Fruit fly (Drosophila melanogaster) whole organism, embryonic: ENCODE data around the gene Srg3.

Experiments
- CG10462 ChIP-seq: fragments of 200-800 bp; sonication (Bioruptor generic); optimal IDR thresholded peaks from 2 replicates; lab custom pipeline; 2016; ENCODE audit warnings: missing biosample characterization, missing genetic modification characterization
- CG10959 ChIP-seq: fragments of 200-800 bp; sonication (Bioruptor generic); IDR thresholded peaks from 2 replicates; pipeline ENCODE4 v1.3.6; 2022; ENCODE audit warnings: missing biosample characterization, missing genetic modification characterization
- CG12659 ChIP-seq: fragments of 200-800 bp; sonication (Bioruptor generic); optimal IDR thresholded peaks from 3 replicates; lab custom pipeline; 2017; ENCODE audit warnings: mild to moderate bottlenecking, missing biosample characterization, missing genetic modification reagents, missing genetic modification characterization
- CG13296 ChIP-seq: fragments of 200-800 bp; sonication (Bioruptor generic); optimal IDR thresholded peaks from 3 replicates; lab custom pipeline; 2018; ENCODE audit warnings: missing biosample characterization, mild to moderate bottlenecking, missing genetic modification characterization
- CG13775 ChIP-seq: fragments of 200-800 bp; sonication (Bioruptor generic); optimal IDR thresholded peaks from 3 replicates; lab custom pipeline; 2017; ENCODE audit warnings: missing biosample characterization, mild to moderate bottlenecking, missing genetic modification characterization
- CG14014 ChIP-seq: fragments of 200-800 bp; sonication (Bioruptor generic); IDR thresholded peaks from 2 replicates; pipeline ENCODE4 v1.3.6; 2022; ENCODE audit warnings: missing biosample characterization, missing genetic modification characterization
- CG14441 ChIP-seq: fragments of 200-800 bp; sonication (Bioruptor generic); IDR thresholded peaks from 2 replicates; pipeline ENCODE4 v1.3.6; 2022; ENCODE audit warnings: missing biosample characterization, missing genetic modification characterization
- CG1529 ChIP-seq: fragments of 200-800 bp; sonication (Bioruptor generic); optimal IDR thresholded peaks from 3 replicates; lab custom pipeline; 2018; ENCODE audit warnings: missing biosample characterization, missing genetic modification characterization
- CG30403 ChIP-seq: fragments of 200-800 bp; sonication (Bioruptor generic); optimal IDR thresholded peaks from 3 replicates; lab custom pipeline; 2016; ENCODE audit warnings: missing biosample characterization, missing genetic modification characterization
- CG3163 ChIP-seq: fragments of 200-800 bp; sonication (Bioruptor generic); optimal IDR thresholded peaks from 3 replicates; lab custom pipeline; 2016; ENCODE audit warnings: missing biosample characterization, missing genetic modification characterization
- CG32767 ChIP-seq: fragments of 200-800 bp; sonication (Bioruptor generic); IDR thresholded peaks from 2 replicates; pipeline ENCODE4 v1.3.6; 2022; ENCODE audit warnings: missing biosample characterization, missing genetic modification characterization
- CG6689 ChIP-seq: fragments of 200-800 bp; sonication (Bioruptor generic); IDR thresholded peaks from 2 replicates; pipeline ENCODE4 v1.3.6; 2022; ENCODE audit warnings: missing biosample characterization, missing genetic modification characterization
- CG6813 ChIP-seq: fragments of 200-800 bp; sonication (Bioruptor generic); optimal IDR thresholded peaks from 2 replicates; lab custom pipeline; 2017; ENCODE audit warnings: missing biosample characterization, missing genetic modification characterization, mild to moderate bottlenecking, moderate library complexity, missing genetic modification reagents
- CG8281 ChIP-seq: fragments of 200-800 bp; sonication (Bioruptor generic); optimal IDR thresholded peaks from 2 replicates; lab custom pipeline; 2018; ENCODE audit warnings: missing biosample characterization, mild to moderate bottlenecking, missing genetic modification characterization, moderate library complexity
- CG8290 ChIP-seq, 3 experiments: fragments of 200-800 bp; sonication (Bioruptor generic); optimal IDR thresholded peaks; 2 replicates each; lab custom pipeline; 2016 to 2019; ENCODE audit warnings: missing biosample characterization in 3 of 3, missing genetic modification characterization in 3 of 3, mild to moderate bottlenecking in 2 of 3, moderate library complexity in 1 of 3
- CG8478 ChIP-seq: fragments of >200 bp; optimal IDR thresholded peaks from 2 replicates; lab custom pipeline; 2018
- CG9437 ChIP-seq: fragments of 200-800 bp; sonication (Bioruptor generic); optimal IDR thresholded peaks from 2 replicates; lab custom pipeline; 2018; ENCODE audit warnings: missing biosample characterization, mild to moderate bottlenecking, missing genetic modification characterization
- CG9876 ChIP-seq: fragments of 200-800 bp; sonication (Bioruptor generic); optimal IDR thresholded peaks from 2 replicates; lab custom pipeline; 2016; ENCODE audit warnings: missing biosample characterization, missing genetic modification characterization
- CHES-1-like ChIP-seq: fragments of 200-800 bp; sonication (Bioruptor generic); optimal IDR thresholded peaks from 2 replicates; lab custom pipeline; 2016; ENCODE audit warnings: missing biosample characterization, missing genetic modification characterization
- D ChIP-seq, 2 experiments: fragments of 200-800 bp in 1 of 2; fragments of >200 bp in 1 of 2; sonication (Bioruptor generic) in 1 of 2; optimal IDR thresholded peaks; 2 replicates in 1 of 2; 3 replicates in 1 of 2; lab custom pipeline; 2017; ENCODE audit warnings: mild to moderate bottlenecking in 1 of 2, missing biosample characterization in 1 of 2, missing genetic modification characterization in 1 of 2, missing genetic modification reagents in 1 of 2
- E2f1 ChIP-seq: fragments of 200-800 bp; sonication (Bioruptor generic); IDR thresholded peaks from 2 replicates; pipeline ENCODE4 v1.3.6; 2022; ENCODE audit warnings: missing biosample characterization, missing genetic modification characterization
- Fer2 ChIP-seq: fragments of 200-800 bp; sonication (Bioruptor generic); optimal IDR thresholded peaks from 2 replicates; lab custom pipeline; 2018; ENCODE audit warnings: missing biosample characterization, mild to moderate bottlenecking, missing genetic modification characterization, moderate library complexity
- HLH4C ChIP-seq: fragments of 200-800 bp; sonication (Bioruptor generic); IDR thresholded peaks from 3 replicates; pipeline ENCODE4 v1.3.6; 2022; ENCODE audit warnings: missing biosample characterization, missing genetic modification characterization; ENCODE audit not compliant: partially characterized antibody
- HmgD ChIP-seq: fragments of 200-800 bp; sonication (Bioruptor generic); optimal IDR thresholded peaks from 3 replicates; lab custom pipeline; 2016; ENCODE audit warnings: missing biosample characterization, missing genetic modification characterization
- MTF-1 ChIP-seq: fragments of 200-800 bp; sonication (Bioruptor generic); optimal IDR thresholded peaks from 2 replicates; lab custom pipeline; 2018; ENCODE audit warnings: missing biosample characterization, mild to moderate bottlenecking, missing genetic modification characterization, borderline replicate concordance
- Oli ChIP-seq: fragments of 200-800 bp; sonication (Bioruptor generic); optimal IDR thresholded peaks from 2 replicates; lab custom pipeline; 2018; ENCODE audit warnings: missing biosample characterization, mild to moderate bottlenecking, missing genetic modification characterization, moderate library complexity
- Sry-β ChIP-seq: fragments of 200-800 bp; sonication (Bioruptor generic); optimal IDR thresholded peaks from 2 replicates; lab custom pipeline; 2018; ENCODE audit warnings: missing biosample characterization, mild to moderate bottlenecking, missing genetic modification characterization, moderate library complexity
- Stat92E ChIP-seq, 3 experiments: fragments of >200 bp in 2 of 3; fragments of 200-800 bp in 1 of 3; sonication (Bioruptor generic) in 1 of 3; optimal IDR thresholded peaks; 2 replicates each; lab custom pipeline; 2017 to 2019; ENCODE audit warnings: missing biosample characterization in 3 of 3, missing genetic modification characterization in 3 of 3, mild to moderate bottlenecking in 1 of 3, moderate library complexity in 1 of 3
- Tbp ChIP-seq: fragments of >200 bp; optimal IDR thresholded peaks from 2 replicates; lab custom pipeline; 2018; ENCODE audit warnings: missing biosample characterization, missing genetic modification characterization
- Trl ChIP-seq, 3 experiments: fragments of >200 bp in 2 of 3; fragments of 200-800 bp in 1 of 3; sonication (Bioruptor generic) in 1 of 3; optimal IDR thresholded peaks; 2 replicates in 1 of 3; 3 replicates in 2 of 3; lab custom pipeline; 2016 to 2017; ENCODE audit warnings: missing biosample characterization in 1 of 3, missing genetic modification characterization in 1 of 3
- Usf ChIP-seq: fragments of 200-800 bp; sonication (Bioruptor generic); optimal IDR thresholded peaks from 2 replicates; lab custom pipeline; 2017; ENCODE audit warnings: missing genotype, missing biosample characterization, missing genetic modification characterization
- ci ChIP-seq: fragments of 200-800 bp; sonication (Bioruptor generic); IDR thresholded peaks from 3 replicates; pipeline ENCODE4 v1.3.6; 2022; ENCODE audit warnings: missing biosample characterization, missing genetic modification characterization
- crp ChIP-seq, 2 experiments: fragments of 200-800 bp; sonication (Bioruptor generic); optimal IDR thresholded peaks; 2 replicates in 1 of 2; 3 replicates in 1 of 2; lab custom pipeline; 2017; ENCODE audit warnings: missing biosample characterization in 2 of 2, missing genetic modification characterization in 2 of 2, mild to moderate bottlenecking in 1 of 2, moderate library complexity in 1 of 2
- dmrt99B ChIP-seq: fragments of 200-800 bp; sonication (Bioruptor generic); optimal IDR thresholded peaks from 2 replicates; lab custom pipeline; 2018; ENCODE audit warnings: missing biosample characterization, mild to moderate bottlenecking, missing genetic modification characterization, moderate library complexity
- ftz-f1 ChIP-seq: fragments of 200-800 bp; sonication (Bioruptor generic); optimal IDR thresholded peaks from 2 replicates; lab custom pipeline; 2016; ENCODE audit warnings: missing biosample characterization, missing genetic modification characterization
- gce ChIP-seq: fragments of 200-800 bp; sonication (Bioruptor generic); IDR thresholded peaks from 3 replicates; pipeline ENCODE4 v1.3.6; 2022; ENCODE audit warnings: missing biosample characterization, missing genetic modification characterization
- nau ChIP-seq: fragments of 200-800 bp; sonication (Bioruptor generic); optimal IDR thresholded peaks from 3 replicates; lab custom pipeline; 2017; ENCODE audit warnings: missing biosample characterization, mild to moderate bottlenecking, missing genetic modification characterization, missing genetic modification reagents
- nom ChIP-seq: fragments of 200-800 bp; sonication (Bioruptor generic); optimal IDR thresholded peaks from 2 replicates; lab custom pipeline; 2017; ENCODE audit warnings: missing biosample characterization, missing genetic modification characterization, mild to moderate bottlenecking, moderate library complexity, missing genetic modification reagents
- otp ChIP-seq: fragments of 200-800 bp; sonication (Bioruptor generic); IDR thresholded peaks from 3 replicates; pipeline ENCODE4, ENCODE4 v1.3.6; 2022; ENCODE audit warnings: missing biosample characterization, missing genetic modification characterization
- psq ChIP-seq: fragments of 200-800 bp; sonication (Bioruptor generic); optimal IDR thresholded peaks from 2 replicates; lab custom pipeline; 2017; ENCODE audit warnings: missing biosample characterization, missing genetic modification characterization
- run ChIP-seq: fragments of 200-800 bp; sonication (Bioruptor generic); optimal IDR thresholded peaks from 3 replicates; lab custom pipeline; 2018; ENCODE audit warnings: missing biosample characterization, mild to moderate bottlenecking, missing genetic modification characterization
- sens-2 ChIP-seq: fragments of 200-800 bp; sonication (Bioruptor generic); IDR thresholded peaks from 2 replicates; pipeline ENCODE4 v1.3.6; 2022; ENCODE audit warnings: missing biosample characterization, missing genetic modification characterization
- shn ChIP-seq: fragments of 200-800 bp; sonication (Bioruptor generic); optimal IDR thresholded peaks from 3 replicates; lab custom pipeline; 2016; ENCODE audit warnings: missing biosample characterization, missing genetic modification characterization
- stc ChIP-seq: fragments of 200-800 bp; sonication (Bioruptor generic); IDR thresholded peaks from 2 replicates; pipeline ENCODE4 v1.3.6; 2022; ENCODE audit warnings: missing biosample characterization, missing genetic modification characterization
- stwl ChIP-seq: fragments of 200-800 bp; sonication (Bioruptor generic); optimal IDR thresholded peaks from 3 replicates; lab custom pipeline; 2018; ENCODE audit warnings: missing biosample characterization, mild to moderate bottlenecking, missing genetic modification characterization, moderate library complexity
- twi ChIP-seq: fragments of 200-800 bp; optimal IDR thresholded peaks from 2 replicates; lab custom pipeline; 2019; ENCODE audit warnings: missing biosample characterization, mild to moderate bottlenecking, missing genetic modification characterization, moderate library complexity
- unc-4 ChIP-seq: fragments of 200-800 bp; sonication (Bioruptor generic); IDR thresholded peaks from 2 replicates; pipeline ENCODE4 v1.3.6; 2022; ENCODE audit warnings: missing biosample characterization, missing genetic modification characterization; ENCODE audit not compliant: partially characterized antibody
- vfl ChIP-seq: fragments of 200-800 bp; sonication (Bioruptor generic); optimal IDR thresholded peaks from 2 replicates; lab custom pipeline; 2016; ENCODE audit warnings: missing biosample characterization, missing genetic modification characterization

The Srg3 gene

dm6 chr3L:9402157-9402890, 40.7 kb upstream of the Srg3 start, which contains the start of gene eIF4E1 (continued):
- TF ChIP-seq Trl (optimal IDR thresholded peaks at IDR 0.05; lab: Kevin White, UChicago) (peak in 1 of 2 experiments; percentile 74), Trl (GFP tag; optimal IDR thresholded peaks at IDR 0.05; lab: Kevin White, UChicago) (no peak), CG30403 (GFP tag; lab: Kevin White, UChicago) (peak; percentile 7), CG9876 (GFP tag; lab: Kevin White, UChicago) (peak; percentile 5), CG10959 (GFP tag; lab: Robert Waterston, UW) (no peak), stwl (tag; lab: Kevin White, UChicago) (peak; percentile 93), nom (GFP tag; lab: Kevin White, UChicago) (no peak), CG1529 (no peak), CG6813 (GFP tag; lab: Kevin White, UChicago) (no peak), otp (GFP tag; lab: Robert Waterston, UW) (no peak; the same call in 2 of the 3 replicates), CG32767 (no peak), CG13296 (GFP tag; lab: Kevin White, UChicago) (no peak), unc-4 (GFP tag; lab: Robert Waterston, UW) (peak; percentile 74), dmrt99B (tag; lab: Kevin White, UChicago) (no peak), D (optimal IDR thresholded peaks at IDR 0.05; lab: Kevin White, UChicago) (no peak), D (GFP tag; optimal IDR thresholded peaks at IDR 0.05; lab: Kevin White, UChicago) (no peak), HmgD (peak; percentile 55), Fer2 (tag; lab: Kevin White, UChicago) (no peak), CG8478 (lab: Kevin White, UChicago) (peak; percentile 86), ci (GFP tag; lab: Robert Waterston, UW) (no peak), stc (GFP tag; lab: Robert Waterston, UW) (peak; percentile 4; the same call in 1 of the 2 replicates), Usf (no peak), CG14014 (no peak), run (tag; lab: Kevin White, UChicago) (no peak), shn (GFP tag; lab: Kevin White, UChicago) (no peak), CG8290 (GFP tag; optimal IDR thresholded peaks at IDR 0.05; lab: Kevin White, UChicago) (peak; percentile 30), CG8290 (tag; optimal IDR thresholded peaks at IDR 0.05; lab: Kevin White, UChicago) (peak in 1 of 2 experiments; percentile 55), CG14441 (GFP tag; lab: Robert Waterston, UW) (no peak), Stat92E (GFP tag; optimal IDR thresholded peaks at IDR 0.05; lab: Kevin White, UChicago) (peak in 1 of 3 experiments; percentile 58), vfl (GFP tag; lab: Kevin White, UChicago) (peak; percentile 28), CG8281 (tag; lab: Kevin White, UChicago) (no peak), ftz-f1 (GFP tag; lab: Kevin White, UChicago) (peak; percentile 40), nau (no peak), CG12659 (peak; percentile 77), Sry-β (GFP tag; lab: Kevin White, UChicago) (no peak), CG9437 (GFP tag; lab: Kevin White, UChicago) (peak; percentile 96), HLH4C (peak; percentile 57; the same call in 2 of the 3 replicates), CG6689 (GFP tag; lab: Robert Waterston, UW) (no peak), CHES-1-like (GFP tag; lab: Kevin White, UChicago) (no peak), CG3163 (GFP tag; lab: Kevin White, UChicago) (no peak), crp (GFP tag; optimal IDR thresholded peaks at IDR 0.05; lab: Kevin White, UChicago) (peak in 1 of 2 experiments; percentile 5), E2f1 (GFP tag; lab: Robert Waterston, UW) (no peak), MTF-1 (GFP tag; lab: Kevin White, UChicago) (no peak), CG10462 (GFP tag; lab: Kevin White, UChicago) (peak; percentile 75), Oli (no peak), psq (GFP tag; lab: Kevin White, UChicago) (no peak), CG13775 (GFP tag; lab: Kevin White, UChicago) (peak; percentile 8), sens-2 (GFP tag; lab: Robert Waterston, UW) (no peak), gce (no peak), twi (tag; lab: Kevin White, UChicago) (no peak), Tbp (no peak)
